Fruit fly (Drosophila melanogaster): ENCODE measurements around the gene CG8478.

CG8478 gene

DNA sequence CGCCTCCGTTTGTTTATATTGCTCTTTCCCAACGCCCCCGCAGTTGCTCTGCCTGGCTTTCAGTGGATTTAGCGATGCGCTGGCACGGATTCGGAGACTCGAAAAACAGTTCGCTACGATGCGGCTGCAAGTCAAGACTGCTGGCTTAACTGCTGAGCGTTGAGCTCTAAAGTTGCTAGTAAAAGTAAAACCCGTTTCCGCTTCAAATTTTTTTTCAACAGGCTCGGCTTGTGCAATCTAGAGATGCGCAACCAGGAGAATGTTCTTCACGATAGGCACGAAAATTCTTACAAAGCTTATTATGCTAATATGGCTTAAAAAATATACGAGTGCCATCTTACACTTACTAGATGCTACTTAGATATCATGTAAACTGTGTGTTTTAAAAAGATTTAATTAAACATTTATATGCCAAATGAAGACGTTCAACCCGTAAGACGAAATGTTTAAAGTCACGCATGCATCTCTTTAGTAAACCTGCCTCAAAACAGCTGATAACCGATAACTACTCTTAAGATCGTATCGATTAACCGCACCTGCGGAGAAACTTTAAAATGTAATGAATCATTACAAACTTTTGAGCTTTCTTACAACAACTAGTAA, 16.1 kb upstream of the CG8478 start, which contains the start of gene CG12948 (continued):
- TF ChIP-seq gcm (GFP tag; optimal IDR thresholded peaks at IDR 0.05) (no peak), org-1 (GFP tag; optimal IDR thresholded peaks at IDR 0.05) (no peak), CG7786 (GFP tag; optimal IDR thresholded peaks at IDR 0.05) (peak; percentile 36), Hmr (GFP tag; optimal IDR thresholded peaks at IDR 0.05) (no peak), CG12391 (tag; optimal IDR thresholded peaks at IDR 0.05) (peak; percentile 70), gsb (GFP tag; IDR thresholded peaks at IDR 0.05) (no peak), Adf1 (GFP tag; IDR thresholded peaks at IDR 0.05) (peak; percentile 26; the same call in 1 of the 2 replicates), Sox102F (GFP tag; optimal IDR thresholded peaks at IDR 0.05) (no peak), cas (GFP tag; IDR thresholded peaks at IDR 0.05) (no peak), sisA (GFP tag; IDR thresholded peaks at IDR 0.05) (no peak), CG9797 (GFP tag; optimal IDR thresholded peaks at IDR 0.05) (no peak), CG8388 (GFP tag; optimal IDR thresholded peaks at IDR 0.05) (peak; percentile 31), CG6813 (GFP tag; optimal IDR thresholded peaks at IDR 0.05) (no peak), ind (GFP tag; optimal IDR thresholded peaks at IDR 0.05) (peak; percentile 45), TFAM (GFP tag; optimal IDR thresholded peaks at IDR 0.05) (no peak), wdn (GFP tag; IDR thresholded peaks at IDR 0.05) (no peak), Neu2 (GFP tag; optimal IDR thresholded peaks at IDR 0.05; ENCODE audit: borderline replicate concordance) (no peak), onecut (GFP tag; IDR thresholded peaks at IDR 0.05) (0 out of 2 replicates have a peak, but pooled peaks have one; percentile 19), slou (GFP tag; optimal IDR thresholded peaks at IDR 0.05) (no peak), CG18764 (GFP tag; optimal IDR thresholded peaks at IDR 0.05) (no peak), CG4820 (GFP tag; optimal IDR thresholded peaks at IDR 0.05) (peak; percentile 46), Doc2 (GFP tag; IDR thresholded peaks at IDR 0.05) (no peak), dmrt99B (tag; optimal IDR thresholded peaks at IDR 0.05) (no peak), gro (GFP tag; optimal IDR thresholded peaks at IDR 0.05) (peak; percentile 55), Dref (GFP tag; IDR thresholded peaks at IDR 0.05) (peak; percentile 56), CG3726 (GFP tag; IDR thresholded peaks at IDR 0.05) (no peak), ato (GFP tag; IDR thresholded peaks at IDR 0.05; ENCODE audit: partially characterized antibody) (peak; percentile 63; the same call in 1 of the 2 replicates), MTF-1 (GFP tag; optimal IDR thresholded peaks at IDR 0.05; ENCODE audit: borderline replicate concordance) (no peak), CG6654 (GFP tag; optimal IDR thresholded peaks at IDR 0.05) (no peak), Hr51 (GFP tag; optimal IDR thresholded peaks at IDR 0.05) (peak in 1 of 2 experiments; percentile 36), disco-r (GFP tag; optimal IDR thresholded peaks at IDR 0.05) (no peak), CG10321 (GFP tag; IDR thresholded peaks at IDR 0.05) (no peak), Lhr (GFP tag; optimal IDR thresholded peaks at IDR 0.05) (no peak), CG3281 (GFP tag; optimal IDR thresholded peaks at IDR 0.05) (peak; percentile 71), Fer1 (GFP tag; optimal IDR thresholded peaks at IDR 0.05) (peak; percentile 57), CG4404 (GFP tag; IDR thresholded peaks at IDR 0.05) (0 out of 2 replicates have a peak, but pooled peaks have one; percentile 28), yki (optimal IDR thresholded peaks at IDR 0.05) (no peak), tna (GFP tag; IDR thresholded peaks at IDR 0.05; ENCODE audit: partially characterized antibody) (peak; percentile 71), CG8765 (GFP tag; IDR thresholded peaks at IDR 0.05) (no peak), ERR (GFP tag; optimal IDR thresholded peaks at IDR 0.05) (peak; percentile 29), peb (GFP tag; IDR thresholded peaks at IDR 0.05) (no peak), sens (GFP tag) (peak; percentile 90), CG2678 (tag; optimal IDR thresholded peaks at IDR 0.05) (no peak), CG1602 (GFP tag; optimal IDR thresholded peaks at IDR 0.05) (peak; percentile 32), pita (GFP tag; optimal IDR thresholded peaks at IDR 0.05) (no peak), bowl (GFP tag; IDR thresholded peaks at IDR 0.05) (no peak), hb (GFP tag; IDR thresholded peaks at IDR 0.05; ENCODE audit: partially characterized antibody) (peak; percentile 88), Drgx (GFP tag; IDR thresholded peaks at IDR 0.05) (0 out of 2 replicates have a peak, but pooled peaks have one; percentile 19), crc (GFP tag; optimal IDR thresholded peaks at IDR 0.05) (peak; percentile 29), odd (GFP tag; optimal IDR thresholded peaks at IDR 0.05) (no peak), aop (GFP tag; IDR thresholded peaks at IDR 0.05) (no peak)

Data from whole organism, embryonic.